Worm (Caenorhabditis elegans): ENCODE data around the gene idpb-5.

idpb-5 gene

ce11 chrV:11889115-11889935, 50.0 kb downstream of the idpb-5 start:
- TF ChIP-seq F23B12.7 (tag; optimal IDR thresholded peaks at IDR 0.05; ENCODE audit: insufficient read depth) (peak; percentile 43), ztf-22 (GFP tag; optimal IDR thresholded peaks at IDR 0.05) (no peak), Y56A3A.18 (GFP tag; IDR thresholded peaks at IDR 0.05) (no peak), Y79H2A.3 (GFP tag; conservative IDR thresholded peaks at IDR 0.05) (no peak), xnd-1 (tag; optimal IDR thresholded peaks at IDR 0.05) (no peak), ekl-4 (GFP tag; IDR thresholded peaks at IDR 0.05) (peak; percentile 12; the same call in 1 of the 2 replicates), let-526 (GFP tag; IDR thresholded peaks at IDR 0.05) (peak; percentile 15; the same call in 1 of the 2 replicates), F52B5.7 (tag; optimal IDR thresholded peaks at IDR 0.05) (peak; percentile 41), somi-1 (GFP tag; optimal IDR thresholded peaks at IDR 0.05) (peak; percentile 6), madf-3 (GFP tag; IDR thresholded peaks at IDR 0.05) (0 out of 2 replicates have a peak, but pooled peaks have one; percentile 55), lir-1 (GFP tag; conservative IDR thresholded peaks at IDR 0.05) (0 out of 2 replicates have a peak, but pooled peaks have one; percentile 33), repo-1 (tag; optimal IDR thresholded peaks at IDR 0.05) (peak; percentile 71), tlf-1 (GFP tag; optimal IDR thresholded peaks at IDR 0.05) (peak; percentile 63), Y53G8AR.9 (GFP tag; conservative IDR thresholded peaks at IDR 0.05) (peak; percentile 45; the same call in 1 of the 2 replicates), nfyb-1 (GFP tag; IDR thresholded peaks at IDR 0.05) (peak; percentile 77), lin-35 (GFP tag; optimal IDR thresholded peaks at IDR 0.05) (peak in 1 of 3 experiments; percentile 33), C06A6.2 (GFP tag; conservative IDR thresholded peaks at IDR 0.05) (no peak), ama-1 (optimal IDR thresholded peaks at IDR 0.05) (peak; percentile 84), ama-1 (GFP tag; optimal IDR thresholded peaks at IDR 0.05) (no peak), T07F8.4 (tag; optimal IDR thresholded peaks at IDR 0.05) (no peak), unc-62 (GFP tag; optimal IDR thresholded peaks at IDR 0.05) (no peak), cebp-1 (GFP tag; IDR thresholded peaks at IDR 0.05) (no peak), cebp-1 (tag; optimal IDR thresholded peaks at IDR 0.05) (peak; percentile 40)
